Worm (Caenorhabditis elegans) whole organism, L3 larva: Measurements from ENCODE around the gene C24D10.49.

Experiments used
- ama-1 ChIP-seq: fragments of 150-350 bp; optimal IDR thresholded peaks from 2 replicates; lab custom pipeline; 2018
- ceh-9 ChIP-seq: sonication (generic microtip); optimal IDR thresholded peaks from 2 replicates; lab custom pipeline; 2018; ENCODE audit warnings: missing biosample characterization, missing genetic modification characterization
- elt-2 ChIP-seq: sonication (generic microtip); optimal IDR thresholded peaks from 2 replicates; lab custom pipeline; 2016; ENCODE audit warnings: missing genetic modification reagents, mild to moderate bottlenecking, missing genetic modification characterization, missing compliant biosample characterization
- jun-1 ChIP-seq: fragments of 150-350 bp; optimal IDR thresholded peaks from 2 replicates; lab custom pipeline; 2014; ENCODE audit warnings: missing biosample characterization, missing genetic modification reagents, missing genetic modification characterization
- nhr-11 ChIP-seq: fragments of 150-350 bp; optimal IDR thresholded peaks from 2 replicates; lab custom pipeline; 2014; ENCODE audit warnings: missing biosample characterization, missing genetic modification characterization
- pha-4 ChIP-seq: fragments of 150-350 bp; optimal IDR thresholded peaks from 2 replicates; lab custom pipeline; 2014; ENCODE audit warnings: missing biosample characterization, missing genetic modification reagents, missing genetic modification characterization

DNA sequence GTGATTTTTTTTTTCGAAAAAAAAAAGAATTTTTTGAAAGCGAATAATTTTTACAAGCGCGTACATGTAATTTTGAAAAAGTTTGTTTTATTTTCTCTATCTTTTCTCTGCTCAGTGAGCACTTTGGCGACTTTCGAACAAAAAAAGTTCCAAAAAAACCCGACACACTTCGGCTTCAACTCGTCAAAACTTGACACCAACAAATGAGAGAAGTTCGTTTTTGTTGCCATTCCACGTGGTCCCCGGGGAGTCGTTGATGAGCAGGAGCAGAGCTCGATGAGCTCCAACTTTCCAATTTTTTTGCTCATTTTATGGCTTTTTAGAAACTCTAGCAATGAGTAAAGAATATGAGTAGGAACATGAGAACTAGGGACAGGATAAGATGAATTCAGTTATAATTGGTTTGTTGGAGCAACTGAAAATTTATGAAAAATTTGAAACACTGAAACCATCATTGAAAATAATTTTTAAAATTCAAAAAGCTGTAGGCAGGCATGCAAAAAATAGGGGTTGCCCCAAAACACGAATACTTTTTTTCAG is 46.7 kb downstream of the C24D10.49 start:
- no peak for TF ChIP-seq jun-1
- no peak for TF ChIP-seq pha-4
- TF ChIP-seq elt-2: no peak
- no peak for TF ChIP-seq ama-1 (lab: Kevin White, UChicago)
- TF ChIP-seq ceh-9 (tag; lab: Kevin White, UChicago): no peak
- no peak for TF ChIP-seq nhr-11 (tag; lab: Kevin White, UChicago)
